Fruit fly (Drosophila melanogaster): Measurements from ENCODE around the gene CG31288.

The CG31288 gene

DNA sequence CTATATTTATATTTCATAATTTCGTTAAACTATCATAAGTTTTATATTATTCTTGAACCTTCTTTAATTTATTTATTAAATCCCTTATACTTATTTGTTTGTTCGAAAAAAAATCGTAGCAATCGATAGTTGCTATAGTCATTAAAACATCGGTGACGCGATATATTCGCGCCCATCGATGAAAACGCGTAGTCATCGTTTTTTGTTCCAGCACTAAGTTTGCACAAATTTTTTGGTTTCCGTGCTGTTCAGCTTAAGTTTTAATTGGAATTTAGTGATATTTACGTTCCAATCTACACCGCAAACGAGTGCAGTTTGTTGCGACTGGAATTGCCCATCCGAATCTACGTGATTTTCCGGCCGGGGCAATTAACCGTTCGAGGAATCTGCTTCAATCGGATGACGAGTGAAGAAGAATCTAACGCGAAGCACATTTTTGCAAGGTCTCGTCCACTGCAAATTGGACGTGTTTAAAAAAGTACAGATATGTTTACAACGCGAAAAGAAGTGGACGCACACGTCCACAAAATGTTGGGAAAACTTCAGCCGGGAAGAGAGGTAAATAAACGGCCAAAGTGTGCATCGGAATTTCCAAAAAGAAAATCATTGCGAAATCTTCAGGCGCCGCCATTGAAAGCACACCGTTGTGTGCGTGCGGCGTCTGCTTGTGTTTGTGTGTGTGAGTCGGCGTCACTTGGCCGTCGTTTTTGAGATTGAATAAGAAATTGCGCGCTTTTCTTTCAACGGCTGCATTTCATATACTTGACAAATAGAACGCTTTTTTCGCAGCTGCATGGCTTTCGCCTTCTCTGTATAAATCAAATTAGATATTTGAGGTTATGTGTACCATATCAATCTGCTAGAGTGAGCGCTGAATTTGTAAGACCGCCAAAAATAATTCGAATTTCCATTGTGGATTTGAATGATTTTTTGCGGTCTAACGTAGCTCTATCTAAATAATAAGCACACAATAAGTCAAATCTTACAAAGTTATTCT, 49.9 kb downstream of the CG31288 start, which contains the start of gene Nup358:
Nup358 (plus strand) TSS at position 204 of the 997 bp plus-strand sequence.
- TF ChIP-seq ovo (GFP tag; optimal IDR thresholded peaks at IDR 0.05) (peak; percentile 4), CG5204 (GFP tag; optimal IDR thresholded peaks at IDR 0.05) (no peak), pad (GFP tag; optimal IDR thresholded peaks at IDR 0.05) (no peak), kay (GFP tag; ENCODE audit: borderline replicate concordance) (no peak), tj (GFP tag; optimal IDR thresholded peaks at IDR 0.05) (peak; percentile 98), CG12768 (GFP tag; optimal IDR thresholded peaks at IDR 0.05) (no peak), toe (GFP tag; optimal IDR thresholded peaks at IDR 0.05) (no peak), CG14711 (tag; optimal IDR thresholded peaks at IDR 0.05) (no peak), bab1 (GFP tag; optimal IDR thresholded peaks at IDR 0.05) (peak; percentile 43), Mnt (GFP tag; optimal IDR thresholded peaks at IDR 0.05) (peak; percentile 49), CG33017 (tag; optimal IDR thresholded peaks at IDR 0.05) (no peak), Crg-1 (GFP tag; optimal IDR thresholded peaks at IDR 0.05) (no peak), Clk (GFP tag; optimal IDR thresholded peaks at IDR 0.05) (no peak), cic (GFP tag; optimal IDR thresholded peaks at IDR 0.05) (no peak), CG1620 (GFP tag; optimal IDR thresholded peaks at IDR 0.05) (peak; percentile 40), cnc (optimal IDR thresholded peaks at IDR 0.05) (peak; percentile 20 to 70), CG7045 (GFP tag; optimal IDR thresholded peaks at IDR 0.05) (no peak), CG11617 (GFP tag; optimal IDR thresholded peaks at IDR 0.05) (peak; percentile 30), CG7101 (tag; optimal IDR thresholded peaks at IDR 0.05) (peak; percentile 28)
